Fruit fly (Drosophila melanogaster) whole organism, embryonic: ENCODE measurements around the gene CG44158.

Experiments used
- Abd-B ChIP-seq: fragments of 200-800 bp; sonication (Bioruptor generic); optimal IDR thresholded peaks from 2 replicates; lab custom pipeline; 2018; ENCODE audit warnings: missing biosample characterization, mild to moderate bottlenecking, missing genetic modification characterization, moderate library complexity
- CG11247 ChIP-seq: fragments of 200-800 bp; sonication (Bioruptor generic); IDR thresholded peaks from 2 replicates; pipeline ENCODE4 v1.3.6; 2022; ENCODE audit warnings: missing biosample characterization, missing genetic modification characterization
- CG12236 ChIP-seq: fragments of 200-800 bp; sonication (Bioruptor generic); optimal IDR thresholded peaks from 2 replicates; lab custom pipeline; 2016; ENCODE audit warnings: missing biosample characterization, missing genetic modification characterization
- CG13287 ChIP-seq: fragments of 200-800 bp; sonication (Bioruptor generic); IDR thresholded peaks from 2 replicates; pipeline ENCODE4 v1.3.6; 2022; ENCODE audit warnings: missing biosample characterization, missing genetic modification characterization; ENCODE audit not compliant: partially characterized antibody
- CG15011 ChIP-seq: fragments of 200-800 bp; sonication (Bioruptor generic); optimal IDR thresholded peaks from 3 replicates; lab custom pipeline; 2018; ENCODE audit warnings: missing biosample characterization, mild to moderate bottlenecking, missing genetic modification characterization
- CG15696 ChIP-seq: fragments of 200-800 bp; sonication (Bioruptor generic); optimal IDR thresholded peaks from 2 replicates; lab custom pipeline; 2019; ENCODE audit warnings: missing biosample characterization, mild to moderate bottlenecking, missing genetic modification characterization, moderate library complexity
- CG1603 ChIP-seq: fragments of 200-800 bp; sonication (Bioruptor generic); optimal IDR thresholded peaks from 2 replicates; lab custom pipeline; 2019; ENCODE audit warnings: missing biosample characterization, mild to moderate bottlenecking, missing genetic modification characterization, moderate library complexity
- CG1792 ChIP-seq: fragments of 200-800 bp; sonication (Bioruptor generic); optimal IDR thresholded peaks from 2 replicates; lab custom pipeline; 2016; ENCODE audit warnings: missing biosample characterization, missing genetic modification characterization
- CG3281 ChIP-seq: fragments of 200-800 bp; sonication (Bioruptor generic); optimal IDR thresholded peaks from 3 replicates; lab custom pipeline; 2017; ENCODE audit warnings: missing biosample characterization, mild to moderate bottlenecking, missing genetic modification characterization
- CG34376 ChIP-seq: fragments of 200-800 bp; sonication (Bioruptor generic); optimal IDR thresholded peaks from 2 replicates; lab custom pipeline; 2018; ENCODE audit warnings: missing biosample characterization, mild to moderate bottlenecking, missing genetic modification characterization
- CG4854 ChIP-seq: fragments of 200-800 bp; sonication (Bioruptor generic); optimal IDR thresholded peaks from 2 replicates; lab custom pipeline; 2016; ENCODE audit warnings: missing biosample characterization, missing genetic modification characterization, inconsistent platforms
- CG6272 ChIP-seq: fragments of 200-800 bp; sonication (Bioruptor generic); IDR thresholded peaks from 2 replicates; pipeline ENCODE4 v1.3.6; 2022; ENCODE audit warnings: missing biosample characterization, missing genetic modification characterization
- CG6689 ChIP-seq: fragments of 200-800 bp; sonication (Bioruptor generic); IDR thresholded peaks from 2 replicates; pipeline ENCODE4 v1.3.6; 2022; ENCODE audit warnings: missing biosample characterization, missing genetic modification characterization
- CG6765 ChIP-seq: fragments of 200-800 bp; sonication (Bioruptor generic); optimal IDR thresholded peaks from 3 replicates; lab custom pipeline; 2017; ENCODE audit warnings: missing biosample characterization, mild to moderate bottlenecking, missing genetic modification characterization
- CG7745 ChIP-seq: fragments of 200-800 bp; sonication (Bioruptor generic); optimal IDR thresholded peaks from 2 replicates; lab custom pipeline; 2018; ENCODE audit warnings: missing biosample characterization, mild to moderate bottlenecking, missing genetic modification characterization, moderate library complexity
- CG7928 ChIP-seq: fragments of 200-800 bp; sonication (Bioruptor generic); optimal IDR thresholded peaks from 2 replicates; lab custom pipeline; 2017; ENCODE audit warnings: missing biosample characterization, mild to moderate bottlenecking, missing genetic modification characterization
- CG8765 ChIP-seq: fragments of 200-800 bp; sonication (Bioruptor generic); IDR thresholded peaks from 2 replicates; pipeline ENCODE4 v1.3.6; 2022; ENCODE audit warnings: missing biosample characterization, missing genetic modification characterization
- CG9437 ChIP-seq: fragments of 200-800 bp; sonication (Bioruptor generic); optimal IDR thresholded peaks from 2 replicates; lab custom pipeline; 2018; ENCODE audit warnings: missing biosample characterization, mild to moderate bottlenecking, missing genetic modification characterization
- CG9727 ChIP-seq: fragments of 200-800 bp; sonication (Bioruptor generic); optimal IDR thresholded peaks from 3 replicates; lab custom pipeline; 2017; ENCODE audit warnings: missing biosample characterization, mild to moderate bottlenecking, missing genetic modification characterization
- E2f2 ChIP-seq: fragments of 200-800 bp; sonication (Bioruptor generic); IDR thresholded peaks from 2 replicates; pipeline ENCODE4 v1.3.6; 2022; ENCODE audit warnings: missing biosample characterization, missing genetic modification characterization
- Hey ChIP-seq: fragments of 200-800 bp; sonication (Bioruptor generic); optimal IDR thresholded peaks from 3 replicates; lab custom pipeline; 2018; ENCODE audit warnings: missing biosample characterization, mild to moderate bottlenecking, missing genetic modification characterization
- Lhr ChIP-seq: fragments of 200-800 bp; sonication (Bioruptor generic); optimal IDR thresholded peaks from 3 replicates; lab custom pipeline; 2017; ENCODE audit warnings: mild to moderate bottlenecking, missing biosample characterization, missing genetic modification reagents, missing genetic modification characterization
- NC2β ChIP-seq: fragments of 200-800 bp; sonication (Bioruptor generic); optimal IDR thresholded peaks from 2 replicates; lab custom pipeline; 2016; ENCODE audit warnings: missing biosample characterization, missing genetic modification characterization
- Neu2 ChIP-seq: fragments of 200-800 bp; sonication (Bioruptor generic); optimal IDR thresholded peaks from 3 replicates; lab custom pipeline; 2016; ENCODE audit warnings: missing biosample characterization, missing genetic modification characterization, borderline replicate concordance
- Oaz ChIP-seq: fragments of 200-800 bp; sonication (Bioruptor generic); IDR thresholded peaks from 2 replicates; pipeline ENCODE4 v1.3.6; 2022; ENCODE audit warnings: missing biosample characterization, missing genetic modification characterization
- Side ChIP-seq: fragments of 200-800 bp; sonication (Bioruptor generic); optimal IDR thresholded peaks from 2 replicates; lab custom pipeline; 2016; ENCODE audit warnings: missing biosample characterization, missing genetic modification characterization
- Sry-δ ChIP-seq: fragments of 200-800 bp; sonication (Bioruptor generic); optimal IDR thresholded peaks from 2 replicates; lab custom pipeline; 2016; ENCODE audit warnings: missing biosample characterization, missing genetic modification characterization
- Vsx1 ChIP-seq: fragments of 200-800 bp; sonication (Bioruptor generic); optimal IDR thresholded peaks from 2 replicates; lab custom pipeline; 2017; ENCODE audit warnings: missing biosample characterization, mild to moderate bottlenecking, missing genetic modification characterization, missing genetic modification reagents
- bbx ChIP-seq: fragments of 200-800 bp; sonication (Bioruptor generic); IDR thresholded peaks from 2 replicates; pipeline ENCODE4 v1.3.6; 2022; ENCODE audit warnings: missing biosample characterization, missing genetic modification characterization; ENCODE audit not compliant: partially characterized antibody
- bowl ChIP-seq: fragments of 200-800 bp; sonication (Bioruptor generic); IDR thresholded peaks from 2 replicates; pipeline ENCODE4 v1.3.6; 2022; ENCODE audit warnings: missing biosample characterization, missing genetic modification characterization
- chm ChIP-seq: fragments of 200-800 bp; sonication (Bioruptor generic); IDR thresholded peaks from 2 replicates; pipeline ENCODE4 v1.3.6; 2022; ENCODE audit warnings: missing biosample characterization, missing genetic modification characterization
- ci ChIP-seq: fragments of 200-800 bp; sonication (Bioruptor generic); IDR thresholded peaks from 3 replicates; pipeline ENCODE4 v1.3.6; 2022; ENCODE audit warnings: missing biosample characterization, missing genetic modification characterization
- dm ChIP-seq: fragments of 200-800 bp; sonication (Bioruptor generic); optimal IDR thresholded peaks from 3 replicates; lab custom pipeline; 2016; ENCODE audit warnings: missing biosample characterization, missing genetic modification characterization
- ems ChIP-seq: fragments of 200-800 bp; sonication (Bioruptor generic); optimal IDR thresholded peaks from 3 replicates; lab custom pipeline; 2016; ENCODE audit warnings: missing biosample characterization, missing genetic modification characterization
- fd102C ChIP-seq: fragments of 200-800 bp; sonication (Bioruptor generic); optimal IDR thresholded peaks from 2 replicates; lab custom pipeline; 2018; ENCODE audit warnings: missing biosample characterization, mild to moderate bottlenecking, missing genetic modification characterization, moderate library complexity
- grau ChIP-seq: fragments of 200-800 bp; optimal IDR thresholded peaks from 3 replicates; lab custom pipeline; 2019; ENCODE audit warnings: missing biosample characterization, mild to moderate bottlenecking, missing genetic modification characterization, moderate library complexity
- gsb-n ChIP-seq: fragments of 200-800 bp; sonication (Bioruptor generic); optimal IDR thresholded peaks from 3 replicates; lab custom pipeline; 2018; ENCODE audit warnings: missing biosample characterization, mild to moderate bottlenecking, missing genetic modification characterization
- ind ChIP-seq: fragments of 200-800 bp; sonication (Bioruptor generic); optimal IDR thresholded peaks from 3 replicates; lab custom pipeline; 2016; ENCODE audit warnings: missing biosample characterization, missing genetic modification characterization
- jumu ChIP-seq: fragments of 200-800 bp; sonication (Bioruptor generic); optimal IDR thresholded peaks from 3 replicates; lab custom pipeline; 2016; ENCODE audit warnings: missing biosample characterization, missing genetic modification characterization
- ken ChIP-seq: fragments of 200-800 bp; sonication (Bioruptor generic); IDR thresholded peaks from 3 replicates; pipeline ENCODE4 v1.3.6; 2022; ENCODE audit warnings: missing biosample characterization, missing genetic modification characterization
- pfk ChIP-seq: fragments of 200-800 bp; sonication (Bioruptor generic); optimal IDR thresholded peaks from 2 replicates; lab custom pipeline; 2018; ENCODE audit warnings: missing biosample characterization, mild to moderate bottlenecking, missing genetic modification characterization, moderate library complexity
- pho ChIP-seq: fragments of 200-800 bp; sonication (Bioruptor generic); optimal IDR thresholded peaks from 2 replicates; lab custom pipeline; 2016; ENCODE audit warnings: missing biosample characterization, missing genetic modification characterization
- pnt ChIP-seq: fragments of 200-800 bp; sonication (Bioruptor generic); optimal IDR thresholded peaks from 3 replicates; lab custom pipeline; 2016; ENCODE audit warnings: missing biosample characterization, missing genetic modification characterization
- sens ChIP-seq: fragments of 200-800 bp; sonication (Bioruptor generic); peaks from one replicate; lab custom pipeline; 2016; ENCODE audit warnings: missing biosample characterization, missing genetic modification characterization
- shn ChIP-seq: fragments of 200-800 bp; sonication (Bioruptor generic); optimal IDR thresholded peaks from 3 replicates; lab custom pipeline; 2016; ENCODE audit warnings: missing biosample characterization, missing genetic modification characterization
- sima ChIP-seq: fragments of 200-800 bp; sonication (Bioruptor generic); optimal IDR thresholded peaks from 2 replicates; lab custom pipeline; 2016; ENCODE audit warnings: missing biosample characterization, missing genetic modification characterization
- sug ChIP-seq: fragments of 200-800 bp; optimal IDR thresholded peaks from 2 replicates; lab custom pipeline; 2019; ENCODE audit warnings: missing biosample characterization, mild to moderate bottlenecking, missing genetic modification characterization, moderate library complexity
- tap ChIP-seq: fragments of 200-800 bp; optimal IDR thresholded peaks from 3 replicates; lab custom pipeline; 2019; ENCODE audit warnings: missing biosample characterization, mild to moderate bottlenecking, missing genetic modification characterization, moderate library complexity
- vnd ChIP-seq: fragments of 200-800 bp; sonication (Bioruptor generic); IDR thresholded peaks from 3 replicates; pipeline ENCODE4 v1.3.6; 2022; ENCODE audit warnings: missing biosample characterization, missing genetic modification characterization; ENCODE audit not compliant: partially characterized antibody
- vvl ChIP-seq: fragments of 200-800 bp; sonication (Bioruptor generic); IDR thresholded peaks from 2 replicates; pipeline ENCODE4 v1.3.6; 2022; ENCODE audit warnings: missing biosample characterization, missing genetic modification characterization
- yki ChIP-seq: fragments of >200 bp; optimal IDR thresholded peaks from 3 replicates; lab custom pipeline; 2018

CG44158 gene

DNA sequence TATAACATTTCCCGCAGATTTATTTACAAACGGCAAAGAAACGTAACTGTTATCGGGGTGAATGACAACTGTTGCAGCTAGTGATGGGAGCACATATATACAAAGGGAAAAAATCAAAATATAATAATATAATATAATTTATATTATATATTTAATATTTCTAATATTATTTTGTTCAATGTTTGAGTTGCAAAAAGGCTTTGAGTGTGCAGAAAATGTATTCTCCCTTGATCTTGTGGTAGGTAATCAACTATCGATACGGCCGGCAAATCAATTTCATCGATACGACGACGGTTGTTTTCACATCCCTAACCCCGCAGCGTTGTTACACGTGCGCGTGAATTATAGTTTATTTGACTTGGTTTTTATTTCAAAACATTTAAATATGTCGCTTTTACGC is 14.9 kb downstream of the CG44158 start, which contains the start of the genes mTerf5 and Non3 (continued):
- TF ChIP-seq CG15696 (tag; lab: Kevin White, UChicago) (peak; percentile 51), CG11247 (GFP tag; lab: Robert Waterston, UW) (no peak), grau (peak; percentile 66), CG13287 (GFP tag; lab: Robert Waterston, UW) (peak; percentile 95), Oaz (no peak), pho (GFP tag; lab: Kevin White, UChicago) (peak; percentile 32), chm (no peak), tap (tag; lab: Kevin White, UChicago) (peak; percentile 27), shn (peak; percentile 18), pfk (no peak), Lhr (GFP tag; lab: Kevin White, UChicago) (peak; percentile 15), CG6272 (peak; percentile 62), ken (GFP tag; lab: Robert Waterston, UW) (peak; percentile 45; the same call in 1 of the 3 replicates), CG15011 (no peak), CG8765 (GFP tag; lab: Robert Waterston, UW) (peak; percentile 31; the same call in 1 of the 2 replicates), Side (GFP tag; lab: Kevin White, UChicago) (no peak), dm (peak; percentile 88), sens (GFP tag; lab: Kevin White, UChicago) (peak; percentile 83), pnt (GFP tag; lab: Kevin White, UChicago) (no peak), Sry-δ (peak; percentile 85), CG1792 (GFP tag; lab: Kevin White, UChicago) (no peak), NC2β (GFP tag; lab: Kevin White, UChicago) (no peak), CG9437 (GFP tag; lab: Kevin White, UChicago) (peak; percentile 86), fd102C (no peak), CG6689 (GFP tag; lab: Robert Waterston, UW) (peak; percentile 57), bbx (GFP tag; lab: Robert Waterston, UW) (peak; percentile 72; the same call in 1 of the 2 replicates), CG9727 (GFP tag; lab: Kevin White, UChicago) (peak; percentile 60), CG6765 (GFP tag; lab: Kevin White, UChicago) (no peak)

DNA sequence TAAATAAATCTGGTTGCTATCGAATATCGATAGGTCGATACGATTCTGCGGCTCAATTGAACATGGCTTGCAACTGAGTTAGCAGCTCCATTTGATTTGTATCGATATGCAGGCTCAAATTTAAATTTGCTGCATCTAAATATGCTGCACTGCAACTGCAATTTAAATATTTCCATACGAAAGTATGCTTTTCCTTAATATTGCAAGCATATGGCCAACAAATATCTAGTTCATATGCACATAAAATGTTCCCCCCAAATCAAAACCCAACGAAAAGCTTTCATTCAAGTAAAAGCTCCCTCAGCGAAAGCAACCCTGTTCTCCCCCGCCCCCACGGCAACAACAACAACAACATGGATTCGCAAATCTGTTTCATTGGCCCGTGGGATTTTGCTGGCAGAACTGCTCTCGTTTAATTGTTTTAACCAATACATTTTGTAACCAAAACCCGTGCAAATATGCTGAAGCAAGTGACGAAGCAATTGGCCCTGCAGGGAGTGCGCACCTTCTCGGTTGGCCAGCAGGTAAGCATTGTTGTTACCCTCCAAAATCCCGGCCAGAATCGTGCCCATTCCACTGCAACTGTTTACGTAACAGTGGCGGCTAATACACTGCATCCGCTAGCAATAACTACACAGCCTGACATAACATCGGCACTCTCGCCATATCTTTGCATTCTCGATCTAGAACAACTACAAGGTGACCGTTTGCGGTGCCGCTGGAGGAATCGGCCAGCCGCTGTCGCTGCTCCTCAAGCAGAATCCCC is 17.6 kb downstream of the CG44158 start, which contains the start of the genes CG7168 and Mdh2:
TSS of gene CG7168 (minus strand) at position 40 of the 766 bp plus-strand sequence.
TSS of gene Mdh2 (plus strand) at position 354 of the 766 bp plus-strand sequence.
- TF ChIP-seq ci (no peak), CG7745 (tag; lab: Kevin White, UChicago) (no peak), CG12236 (GFP tag; lab: Kevin White, UChicago) (no peak), dm (no peak), bowl (GFP tag; lab: Robert Waterston, UW) (no peak), CG7928 (GFP tag; lab: Kevin White, UChicago) (no peak), sug (tag; lab: Kevin White, UChicago) (peak; percentile 25), E2f2 (GFP tag; lab: Robert Waterston, UW) (peak; percentile 80), CG4854 (GFP tag; lab: Kevin White, UChicago) (no peak), gsb-n (tag; lab: Kevin White, UChicago) (no peak), ems (GFP tag; lab: Kevin White, UChicago) (no peak), vnd (GFP tag; lab: Robert Waterston, UW) (peak; percentile 81), CG34376 (peak; percentile 12), ind (GFP tag; lab: Kevin White, UChicago) (no peak), Abd-B (GFP tag; lab: Kevin White, UChicago) (no peak), Hey (tag; lab: Kevin White, UChicago) (no peak), CG3281 (GFP tag; lab: Kevin White, UChicago) (peak; percentile 41), vvl (GFP tag; lab: Robert Waterston, UW) (0 out of 2 replicates have a peak, but pooled peaks have one; percentile 43), CG1603 (tag; lab: Kevin White, UChicago) (peak; percentile 53), sima (GFP tag; lab: Kevin White, UChicago) (no peak), Neu2 (GFP tag; lab: Kevin White, UChicago) (no peak), Vsx1 (GFP tag; lab: Kevin White, UChicago) (no peak), yki (lab: Kevin White, UChicago) (no peak), jumu (GFP tag; lab: Kevin White, UChicago) (no peak)
